Worm (Caenorhabditis elegans) whole organism, young adult: ENCODE data around the gene cbp-2.

Experiments
- B0019.2 ChIP-seq: fragments of 200-800 bp; sonication (Bioruptor generic); conservative IDR thresholded peaks from 2 replicates; pipeline ENCODE4 v1.3.6; 2022; ENCODE audit warnings: missing genetic modification reagents, missing genetic modification characterization, missing compliant biosample characterization
- F22D6.2 ChIP-seq: sonication (generic microtip); optimal IDR thresholded peaks from 2 replicates; lab custom pipeline; 2016; ENCODE audit warnings: mild to moderate bottlenecking, missing genetic modification characterization, missing compliant biosample characterization
- F23B12.7 ChIP-seq: sonication (generic microtip); optimal IDR thresholded peaks from 2 replicates; lab custom pipeline; 2017; ENCODE audit warnings: missing genetic modification characterization, mild to moderate bottlenecking, missing compliant biosample characterization, antibody characterized with exemption, moderate library complexity; ENCODE audit not compliant: insufficient read depth
- F49E8.2 ChIP-seq: sonication (generic microtip); optimal IDR thresholded peaks from 3 replicates; lab custom pipeline; 2017; ENCODE audit warnings: missing genetic modification characterization, mild to moderate bottlenecking, missing compliant biosample characterization, antibody characterized with exemption, moderate library complexity; ENCODE audit not compliant: insufficient read depth
- K12H6.12 ChIP-seq: fragments of 200-800 bp; sonication (Bioruptor generic); optimal IDR thresholded peaks from 2 replicates; lab custom pipeline; 2018; ENCODE audit warnings: mild to moderate bottlenecking, missing genetic modification characterization, missing compliant biosample characterization
- T26A5.8 ChIP-seq: sonication (generic microtip); optimal IDR thresholded peaks from 2 replicates; lab custom pipeline; 2016; ENCODE audit warnings: missing genetic modification characterization, missing compliant biosample characterization
- Y95B8A.8 ChIP-seq: fragments of 200-800 bp; sonication (Bioruptor generic); IDR thresholded peaks from 2 replicates; pipeline ENCODE4 v1.3.6; 2022; ENCODE audit warnings: missing genetic modification reagents, missing genetic modification characterization, missing compliant biosample characterization
- ZK185.1 ChIP-seq: sonication (generic microtip); optimal IDR thresholded peaks from 2 replicates; lab custom pipeline; 2016; ENCODE audit warnings: mild to moderate bottlenecking, missing genetic modification characterization, missing compliant biosample characterization; ENCODE audit not compliant: poor library complexity, severe bottlenecking
- aptf-2 ChIP-seq: fragments of 200-800 bp; sonication (Bioruptor generic); conservative IDR thresholded peaks from 2 replicates; pipeline ENCODE4 v1.3.6; 2022; ENCODE audit warnings: missing genetic modification reagents, missing genetic modification characterization, missing compliant biosample characterization
- aptf-3 ChIP-seq: fragments of 200-800 bp; sonication (Bioruptor generic); IDR thresholded peaks from 2 replicates; pipeline ENCODE4 v1.3.6; 2022; ENCODE audit warnings: missing genetic modification characterization, missing compliant biosample characterization
- ccch-3 ChIP-seq: fragments of 200-800 bp; sonication (Bioruptor generic); optimal IDR thresholded peaks from 2 replicates; lab custom pipeline; 2018; ENCODE audit warnings: mild to moderate bottlenecking, missing genetic modification characterization, missing compliant biosample characterization
- cebp-1 ChIP-seq, 2 experiments: fragments of 200-800 bp in 1 of 2; sonication (Bioruptor generic) in 1 of 2; sonication (generic microtip) in 1 of 2; IDR thresholded peaks in 1 of 2; optimal IDR thresholded peaks in 1 of 2; 2 replicates each; pipeline versions ENCODE4 v1.3.6 to Lab custom; 2017 to 2022; ENCODE audit warnings: missing compliant biosample characterization in 2 of 2, missing genetic modification characterization in 2 of 2, mild to moderate bottlenecking in 1 of 2, missing genetic modification reagents in 1 of 2, moderate library complexity in 1 of 2
- ceh-58 ChIP-seq: fragments of 200-800 bp; sonication (Bioruptor generic); IDR thresholded peaks from 2 replicates; pipeline ENCODE4 v1.3.6; 2022; ENCODE audit warnings: missing genetic modification characterization, missing compliant biosample characterization
- ceh-79 ChIP-seq: sonication (generic microtip); optimal IDR thresholded peaks from 2 replicates; lab custom pipeline; 2017; ENCODE audit warnings: mild to moderate bottlenecking, missing genetic modification characterization, missing compliant biosample characterization
- ceh-91 ChIP-seq: fragments of 200-800 bp; sonication (Bioruptor generic); IDR thresholded peaks from 2 replicates; pipeline ENCODE4 v1.3.6; 2022; ENCODE audit warnings: missing genetic modification reagents, missing genetic modification characterization, missing compliant biosample characterization
- chd-7 ChIP-seq: sonication (generic microtip); optimal IDR thresholded peaks from 2 replicates; lab custom pipeline; 2016; ENCODE audit warnings: mild to moderate bottlenecking, missing genetic modification characterization, moderate library complexity, missing compliant biosample characterization
- dpff-1 ChIP-seq: sonication (generic microtip); optimal IDR thresholded peaks from 2 replicates; lab custom pipeline; 2017; ENCODE audit warnings: mild to moderate bottlenecking, missing genetic modification characterization, missing compliant biosample characterization
- efl-1 ChIP-seq: fragments of 150-350 bp; optimal IDR thresholded peaks from 2 replicates; lab custom pipeline; 2014; ENCODE audit warnings: missing biosample characterization, missing genetic modification reagents, missing genetic modification characterization
- egl-18 ChIP-seq: fragments of 200-800 bp; sonication (Bioruptor generic); IDR thresholded peaks from 2 replicates; pipeline ENCODE4 v1.3.6; 2022; ENCODE audit warnings: missing genetic modification reagents, missing genetic modification characterization, missing compliant biosample characterization
- egrh-3 ChIP-seq: fragments of 200-800 bp; sonication (Bioruptor generic); IDR thresholded peaks from 2 replicates; pipeline ENCODE4 v1.3.6; 2022; ENCODE audit warnings: missing genetic modification reagents, missing genetic modification characterization, missing compliant biosample characterization
- gei-17 ChIP-seq: fragments of 200-800 bp; sonication (Bioruptor generic); optimal IDR thresholded peaks from 2 replicates; lab custom pipeline; 2018; ENCODE audit warnings: mild to moderate bottlenecking, missing genetic modification characterization, missing compliant biosample characterization
- hlh-26 ChIP-seq: fragments of 200-800 bp; sonication (Bioruptor generic); conservative IDR thresholded peaks from 2 replicates; pipeline ENCODE4 v1.3.6; 2022; ENCODE audit warnings: missing genetic modification reagents, missing genetic modification characterization, missing compliant biosample characterization
- hmg-1.2 ChIP-seq: fragments of 200-800 bp; sonication (Bioruptor generic); IDR thresholded peaks from 2 replicates; pipeline ENCODE4 v1.3.6; 2022; ENCODE audit warnings: missing genetic modification reagents, missing genetic modification characterization, missing compliant biosample characterization
- hrde-1 ChIP-seq: sonication (generic microtip); optimal IDR thresholded peaks from 2 replicates; lab custom pipeline; 2016; ENCODE audit warnings: missing genetic modification characterization, mild to moderate bottlenecking, missing compliant biosample characterization, moderate library complexity, missing genotype, missing genetic modification reagents, borderline replicate concordance
- hsf-1 ChIP-seq: fragments of 200-800 bp; sonication (Bioruptor generic); IDR thresholded peaks from 2 replicates; pipeline ENCODE4 v1.3.6; 2022; ENCODE audit warnings: missing genetic modification reagents, missing genetic modification characterization, missing compliant biosample characterization
- let-526 ChIP-seq: fragments of 200-800 bp; sonication (Bioruptor generic); IDR thresholded peaks from 2 replicates; pipeline ENCODE4 v1.3.6; 2022; ENCODE audit warnings: missing genetic modification reagents, missing genetic modification characterization, missing compliant biosample characterization
- let-607 ChIP-seq, 2 experiments: fragments of 200-800 bp in 1 of 2; sonication (Bioruptor generic) in 1 of 2; sonication (generic microtip) in 1 of 2; optimal IDR thresholded peaks; 2 replicates each; lab custom pipeline; 2016 to 2018; ENCODE audit warnings: mild to moderate bottlenecking in 2 of 2, missing compliant biosample characterization in 2 of 2, missing genetic modification characterization in 2 of 2, moderate library complexity in 2 of 2, missing genotype in 1 of 2
- lin-26 ChIP-seq: fragments of 200-800 bp; sonication (Bioruptor generic); IDR thresholded peaks from 2 replicates; pipeline ENCODE4 v1.3.6; 2022; ENCODE audit warnings: missing genetic modification reagents, missing genetic modification characterization, missing compliant biosample characterization
- lsl-1 ChIP-seq: fragments of 200-800 bp; sonication (Bioruptor generic); optimal IDR thresholded peaks from 2 replicates; lab custom pipeline; 2018; ENCODE audit warnings: mild to moderate bottlenecking, missing genetic modification characterization, moderate library complexity, missing compliant biosample characterization
- madf-10 ChIP-seq: sonication (generic microtip); optimal IDR thresholded peaks from 2 replicates; lab custom pipeline; 2016; ENCODE audit warnings: mild to moderate bottlenecking, missing genetic modification characterization, missing compliant biosample characterization
- madf-6 ChIP-seq: fragments of 200-800 bp; sonication (Bioruptor generic); IDR thresholded peaks from 2 replicates; pipeline ENCODE4 v1.3.6; 2022; ENCODE audit warnings: missing genetic modification reagents, missing genetic modification characterization, missing compliant biosample characterization
- mcd-1 ChIP-seq: fragments of 200-800 bp; sonication (Bioruptor generic); IDR thresholded peaks from 2 replicates; pipeline ENCODE4 v1.3.6; 2022; ENCODE audit warnings: missing genetic modification reagents, missing genetic modification characterization, missing compliant biosample characterization
- mxl-1 ChIP-seq: sonication (generic microtip); optimal IDR thresholded peaks from 2 replicates; lab custom pipeline; 2016; ENCODE audit warnings: missing genetic modification characterization, missing compliant biosample characterization
- nfya-1 ChIP-seq: sonication (generic microtip); optimal IDR thresholded peaks from 2 replicates; lab custom pipeline; 2017; ENCODE audit warnings: antibody characterized with exemption, missing compliant biosample characterization, missing genetic modification characterization, borderline replicate concordance; ENCODE audit not compliant: insufficient read depth
- nfyb-1 ChIP-seq: fragments of 200-800 bp; sonication (Bioruptor generic); IDR thresholded peaks from 2 replicates; pipeline ENCODE4 v1.3.6; 2022; ENCODE audit warnings: missing genetic modification reagents, missing genetic modification characterization, missing compliant biosample characterization
- nhr-120 ChIP-seq: fragments of 200-800 bp; sonication (Bioruptor generic); IDR thresholded peaks from 2 replicates; pipeline ENCODE4 v1.3.6; 2022; ENCODE audit warnings: missing genetic modification characterization, missing compliant biosample characterization
- rcor-1 ChIP-seq: fragments of 200-800 bp; sonication (Bioruptor generic); IDR thresholded peaks from 2 replicates; pipeline ENCODE4 v1.3.6; 2022; ENCODE audit warnings: missing genetic modification reagents, missing genetic modification characterization, missing compliant biosample characterization
- rpc-1 ChIP-seq, 2 experiments: fragments of 150-350 bp in 1 of 2; sonication (generic microtip) in 1 of 2; optimal IDR thresholded peaks; 2 replicates each; lab custom pipeline; 2014 to 2018; ENCODE audit warnings: missing biosample characterization in 1 of 2, missing genetic modification characterization in 1 of 2, missing genetic modification reagents in 1 of 2, missing genotype in 1 of 2
- sea-2 ChIP-seq: fragments of 200-800 bp; sonication (Bioruptor generic); IDR thresholded peaks from 2 replicates; pipeline ENCODE4 v1.3.6; 2022; ENCODE audit warnings: missing genetic modification characterization, missing compliant biosample characterization
- snpc-3.4 ChIP-seq: sonication (generic microtip); optimal IDR thresholded peaks from 2 replicates; lab custom pipeline; 2017; ENCODE audit warnings: missing genetic modification characterization, mild to moderate bottlenecking, missing compliant biosample characterization, antibody characterized with exemption, moderate library complexity, missing genotype, missing genetic modification reagents
- snpc-4 ChIP-seq, 5 experiments: fragments of 150-350 bp in 1 of 5; sonication (generic microtip) in 4 of 5; optimal IDR thresholded peaks; 2 replicates each; lab custom pipeline; 2014 to 2018; ENCODE audit warnings: missing genetic modification characterization in 5 of 5, missing biosample characterization in 3 of 5, antibody characterized with exemption in 2 of 5, mild to moderate bottlenecking in 2 of 5, missing compliant biosample characterization in 2 of 5, missing genotype in 2 of 5, moderate library complexity in 2 of 5, missing genetic modification reagents in 1 of 5
- somi-1 ChIP-seq: fragments of 200-800 bp; sonication (Bioruptor generic); optimal IDR thresholded peaks from 2 replicates; lab custom pipeline; 2018; ENCODE audit warnings: mild to moderate bottlenecking, missing genetic modification characterization, missing compliant biosample characterization
- sptf-2 ChIP-seq: fragments of 200-800 bp; sonication (Bioruptor generic); optimal IDR thresholded peaks from 2 replicates; lab custom pipeline; 2018; ENCODE audit warnings: mild to moderate bottlenecking, missing genetic modification characterization, missing compliant biosample characterization
- unc-130 ChIP-seq: sonication (generic microtip); optimal IDR thresholded peaks from 2 replicates; lab custom pipeline; 2016; ENCODE audit warnings: missing genetic modification reagents, missing genetic modification characterization, missing compliant biosample characterization
- ztf-28 ChIP-seq: fragments of 200-800 bp; sonication (Bioruptor generic); IDR thresholded peaks from 2 replicates; pipeline ENCODE4 v1.3.6; 2022; ENCODE audit warnings: missing genetic modification reagents, missing genetic modification characterization, missing compliant biosample characterization

The cbp-2 gene

ce11 chrIII:9922874-9923273, at the start of gene cbp-2:
TSS of gene cbp-2 (plus strand) at chrIII:9923174.
- TF ChIP-seq egrh-3 (GFP tag; lab: Robert Waterston, UW) (no peak), sea-2 (GFP tag; lab: Robert Waterston, UW) (no peak), sptf-2 (GFP tag; lab: Kevin White, UChicago) (no peak), rpc-1 (optimal IDR thresholded peaks at IDR 0.05; lab: Kevin White, UChicago) (no peak), rpc-1 (tag; optimal IDR thresholded peaks at IDR 0.05; lab: Kevin White, UChicago) (no peak), aptf-3 (GFP tag; lab: Robert Waterston, UW) (no peak), mxl-1 (tag; lab: Kevin White, UChicago) (no peak), T26A5.8 (tag; lab: Kevin White, UChicago) (no peak), somi-1 (GFP tag; lab: Kevin White, UChicago) (no peak), hrde-1 (tag; lab: Kevin White, UChicago) (no peak), B0019.2 (GFP tag; lab: Robert Waterston, UW) (no peak), mcd-1 (GFP tag; lab: Robert Waterston, UW) (no peak), aptf-2 (GFP tag; lab: Robert Waterston, UW) (no peak), nfya-1 (tag; lab: Kevin White, UChicago) (no peak), hlh-26 (GFP tag; lab: Robert Waterston, UW) (no peak), ztf-28 (GFP tag; lab: Robert Waterston, UW) (no peak), ceh-91 (no peak), efl-1 (GFP tag; lab: Kevin White, UChicago) (no peak), snpc-4 (GFP tag; optimal IDR thresholded peaks at IDR 0.05; lab: Kevin White, UChicago) (no peak), snpc-4 (tag; optimal IDR thresholded peaks at IDR 0.05; lab: Kevin White, UChicago) (no peak), cebp-1 (GFP tag; IDR thresholded peaks at IDR 0.05; lab: Robert Waterston, UW) (no peak), cebp-1 (tag; optimal IDR thresholded peaks at IDR 0.05; lab: Kevin White, UChicago) (no peak), madf-10 (no peak)

ce11 chrIII:9874515-9874914, 48.5 kb upstream of the cbp-2 start:
- no peak for TF ChIP-seq K12H6.12 (tag; lab: Kevin White, UChicago)
- no peak for TF ChIP-seq F23B12.7
- TF ChIP-seq rcor-1, result no peak
- no peak for TF ChIP-seq hmg-1.2
- TF ChIP-seq ceh-58 (GFP tag; lab: Robert Waterston, UW), result no peak
- no peak for TF ChIP-seq nfyb-1 (GFP tag; lab: Robert Waterston, UW)
- no peak for TF ChIP-seq snpc-3.4 (tag; lab: Kevin White, UChicago)
- TF ChIP-seq ceh-79 (tag; lab: Kevin White, UChicago), result no peak
- TF ChIP-seq ccch-3, result no peak
- TF ChIP-seq egl-18 (GFP tag; lab: Robert Waterston, UW), result no peak
- TF ChIP-seq let-526 (GFP tag; lab: Robert Waterston, UW), result no peak
- no peak for TF ChIP-seq ZK185.1 (tag; lab: Kevin White, UChicago)
- no peak for TF ChIP-seq aptf-3 (GFP tag; lab: Robert Waterston, UW)
- no peak for TF ChIP-seq lsl-1 (GFP tag; lab: Kevin White, UChicago)
- TF ChIP-seq, all 124 proteins: peak for 0

- TF ChIP-seq ceh-79 (tag; lab: Kevin White, UChicago), result no peak
- TF ChIP-seq gei-17 (GFP tag; lab: Kevin White, UChicago), result no peak
- no peak for TF ChIP-seq dpff-1 (tag; lab: Kevin White, UChicago)
- TF ChIP-seq efl-1 (GFP tag; lab: Kevin White, UChicago), result no peak
- no peak for TF ChIP-seq F49E8.2
- TF ChIP-seq lin-26 (GFP tag; lab: Robert Waterston, UW), result no peak
- no peak for TF ChIP-seq nhr-120 (GFP tag; lab: Robert Waterston, UW)
- TF ChIP-seq nfyb-1 (GFP tag; lab: Robert Waterston, UW), result no peak
- TF ChIP-seq madf-6 (GFP tag; lab: Robert Waterston, UW), result no peak
- TF ChIP-seq let-607 (tag; optimal IDR thresholded peaks at IDR 0.05; lab: Kevin White, UChicago), result no peak
- TF ChIP-seq Y95B8A.8 (GFP tag; lab: Robert Waterston, UW), result no peak
- TF ChIP-seq hsf-1 (GFP tag; lab: Robert Waterston, UW), result no peak
- TF ChIP-seq unc-130 (GFP tag; lab: Kevin White, UChicago), result no peak
- no peak for TF ChIP-seq F22D6.2 (tag; lab: Kevin White, UChicago)
- TF ChIP-seq chd-7 (tag; lab: Kevin White, UChicago), result no peak
These were observed 46.0 kb upstream of the cbp-2 start, which contains the start of gene ZK757.10 for ce11 chrIII:9876951-9877350. TSS of gene ZK757.10 (plus strand) at chrIII:9877251.
